Fruit fly (Drosophila melanogaster) whole organism, embryonic: ENCODE data around the gene vsg.
A peak's percentile ranks its signal among the peaks of the same experiment; 100 is the strongest.

ENCODE experiments used
- CG10431 ChIP-seq: fragments of 200-800 bp; sonication (Bioruptor generic); optimal IDR thresholded peaks from 3 replicates; lab custom pipeline; 2018; ENCODE audit warnings: missing biosample characterization, mild to moderate bottlenecking, missing genetic modification characterization
- CG12299 ChIP-seq: fragments of 200-800 bp; sonication (Bioruptor generic); optimal IDR thresholded peaks from 2 replicates; lab custom pipeline; 2018; ENCODE audit warnings: missing biosample characterization, mild to moderate bottlenecking, missing genetic modification characterization
- CG12659 ChIP-seq: fragments of 200-800 bp; sonication (Bioruptor generic); optimal IDR thresholded peaks from 3 replicates; lab custom pipeline; 2017; ENCODE audit warnings: mild to moderate bottlenecking, missing biosample characterization, missing genetic modification reagents, missing genetic modification characterization
- CG12744 ChIP-seq: fragments of 200-800 bp; sonication (Bioruptor generic); optimal IDR thresholded peaks from 2 replicates; lab custom pipeline; 2016; ENCODE audit warnings: missing biosample characterization, missing genetic modification characterization
- CG1602 ChIP-seq: fragments of 200-800 bp; sonication (Bioruptor generic); optimal IDR thresholded peaks from 3 replicates; lab custom pipeline; 2016; ENCODE audit warnings: missing biosample characterization, missing genetic modification characterization
- CG16779 ChIP-seq: fragments of 200-800 bp; sonication (Bioruptor generic); IDR thresholded peaks from 2 replicates; pipeline ENCODE4 v1.3.6; 2022; ENCODE audit warnings: missing biosample characterization, missing genetic modification characterization
- CG17186 ChIP-seq: fragments of 200-800 bp; sonication (Bioruptor generic); optimal IDR thresholded peaks from 3 replicates; lab custom pipeline; 2017; ENCODE audit warnings: missing biosample characterization, missing genetic modification reagents, missing genetic modification characterization
- CG17829 ChIP-seq: fragments of 200-800 bp; optimal IDR thresholded peaks from 2 replicates; lab custom pipeline; 2019; ENCODE audit warnings: missing biosample characterization, mild to moderate bottlenecking, missing genetic modification characterization, moderate library complexity
- CG30020 ChIP-seq: fragments of 200-800 bp; optimal IDR thresholded peaks from 2 replicates; lab custom pipeline; 2019; ENCODE audit warnings: missing biosample characterization, mild to moderate bottlenecking, missing genetic modification characterization, moderate library complexity
- CG31388 ChIP-seq: fragments of 200-800 bp; sonication (Bioruptor generic); optimal IDR thresholded peaks from 2 replicates; lab custom pipeline; 2016; ENCODE audit warnings: missing biosample characterization, missing genetic modification characterization
- CG3163 ChIP-seq: fragments of 200-800 bp; sonication (Bioruptor generic); optimal IDR thresholded peaks from 3 replicates; lab custom pipeline; 2016; ENCODE audit warnings: missing biosample characterization, missing genetic modification characterization
- CG4820 ChIP-seq: fragments of 200-800 bp; sonication (Bioruptor generic); optimal IDR thresholded peaks from 3 replicates; lab custom pipeline; 2016; ENCODE audit warnings: missing biosample characterization, missing genetic modification characterization
- CG7839 ChIP-seq: fragments of 200-800 bp; sonication (Bioruptor generic); optimal IDR thresholded peaks from 3 replicates; lab custom pipeline; 2018; ENCODE audit warnings: missing biosample characterization, mild to moderate bottlenecking, missing genetic modification characterization, moderate library complexity
- CG7963 ChIP-seq: fragments of 200-800 bp; sonication (Bioruptor generic); IDR thresholded peaks from 3 replicates; pipeline ENCODE4 v1.3.6; 2022; ENCODE audit warnings: missing biosample characterization, missing genetic modification characterization; ENCODE audit not compliant: partially characterized antibody
- CG8089 ChIP-seq: fragments of 200-800 bp; sonication (Bioruptor generic); optimal IDR thresholded peaks from 3 replicates; lab custom pipeline; 2016; ENCODE audit warnings: missing biosample characterization, missing genetic modification characterization
- CG9437 ChIP-seq: fragments of 200-800 bp; sonication (Bioruptor generic); optimal IDR thresholded peaks from 2 replicates; lab custom pipeline; 2018; ENCODE audit warnings: missing biosample characterization, mild to moderate bottlenecking, missing genetic modification characterization
- CG9817 ChIP-seq: fragments of 200-800 bp; sonication (Bioruptor generic); optimal IDR thresholded peaks from 2 replicates; lab custom pipeline; 2018; ENCODE audit warnings: missing biosample characterization, mild to moderate bottlenecking, missing genetic modification characterization, moderate library complexity
- Dfd ChIP-seq, 2 experiments: fragments of >200 bp; optimal IDR thresholded peaks; 2 replicates each; lab custom pipeline; 2017; ENCODE audit warnings: missing biosample characterization in 2 of 2, missing genetic modification characterization in 2 of 2
- Fer1 ChIP-seq: fragments of 200-800 bp; sonication (Bioruptor generic); optimal IDR thresholded peaks from 2 replicates; lab custom pipeline; 2017; ENCODE audit warnings: missing biosample characterization, mild to moderate bottlenecking, missing genetic modification characterization
- Hr39 ChIP-seq: fragments of >200 bp; optimal IDR thresholded peaks from 2 replicates; lab custom pipeline; 2017
- Lpt ChIP-seq: fragments of >200 bp; optimal IDR thresholded peaks from 2 replicates; lab custom pipeline; 2018; ENCODE audit warnings: missing biosample characterization, missing genetic modification characterization
- MESR4 ChIP-seq: fragments of 200-800 bp; sonication (Bioruptor generic); optimal IDR thresholded peaks from 2 replicates; lab custom pipeline; 2018; ENCODE audit warnings: missing biosample characterization, mild to moderate bottlenecking, missing genetic modification characterization, moderate library complexity
- Meics ChIP-seq: fragments of 200-800 bp; sonication (Bioruptor generic); optimal IDR thresholded peaks from 2 replicates; lab custom pipeline; 2017; ENCODE audit warnings: missing biosample characterization, mild to moderate bottlenecking, missing genetic modification characterization
- Myb ChIP-seq: fragments of 200-800 bp; sonication (Bioruptor generic); optimal IDR thresholded peaks from 2 replicates; lab custom pipeline; 2016; ENCODE audit warnings: missing biosample characterization, missing genetic modification characterization
- Nf-YB ChIP-seq: fragments of 200-800 bp; sonication (Bioruptor generic); optimal IDR thresholded peaks from 3 replicates; lab custom pipeline; 2019; ENCODE audit warnings: missing biosample characterization, mild to moderate bottlenecking, missing genetic modification characterization, moderate library complexity
- Opbp ChIP-seq: fragments of 200-800 bp; sonication (Bioruptor generic); IDR thresholded peaks from 3 replicates; pipeline ENCODE4 v1.3.6; 2022; ENCODE audit warnings: missing biosample characterization, missing genetic modification characterization; ENCODE audit not compliant: partially characterized antibody
- PHDP ChIP-seq: fragments of 200-800 bp; sonication (Bioruptor generic); optimal IDR thresholded peaks from 3 replicates; lab custom pipeline; 2018; ENCODE audit warnings: missing biosample characterization, mild to moderate bottlenecking, missing genetic modification characterization, moderate library complexity
- Scr ChIP-seq: fragments of 200-800 bp; sonication (Bioruptor generic); IDR thresholded peaks from 2 replicates; pipeline ENCODE4 v1.3.6; 2022; ENCODE audit warnings: missing biosample characterization, missing genetic modification characterization; ENCODE audit not compliant: partially characterized antibody
- aop ChIP-seq: fragments of 200-800 bp; sonication (Bioruptor generic); IDR thresholded peaks from 2 replicates; pipeline ENCODE4 v1.3.6; 2022; ENCODE audit warnings: missing biosample characterization, missing genetic modification characterization
- chn ChIP-seq: fragments of 200-800 bp; sonication (Bioruptor generic); optimal IDR thresholded peaks from 2 replicates; lab custom pipeline; 2016; ENCODE audit warnings: missing biosample characterization, missing genetic modification characterization
- corto ChIP-seq: fragments of 200-800 bp; sonication (Bioruptor generic); optimal IDR thresholded peaks from 2 replicates; lab custom pipeline; 2016; ENCODE audit warnings: missing biosample characterization, mild to moderate bottlenecking, missing genetic modification characterization, moderate library complexity
- crc ChIP-seq: fragments of 200-800 bp; sonication (Bioruptor generic); optimal IDR thresholded peaks from 2 replicates; lab custom pipeline; 2016; ENCODE audit warnings: missing biosample characterization, missing genetic modification characterization
- cwo ChIP-seq: fragments of 200-800 bp; sonication (Bioruptor generic); optimal IDR thresholded peaks from 3 replicates; lab custom pipeline; 2017; ENCODE audit warnings: missing biosample characterization, missing genetic modification characterization, mild to moderate bottlenecking, moderate library complexity, missing genetic modification reagents
- dmrt11E ChIP-seq: fragments of 200-800 bp; sonication (Bioruptor generic); optimal IDR thresholded peaks from 3 replicates; lab custom pipeline; 2018; ENCODE audit warnings: missing biosample characterization, mild to moderate bottlenecking, missing genetic modification characterization, moderate library complexity
- eyg ChIP-seq: fragments of 200-800 bp; sonication (Bioruptor generic); optimal IDR thresholded peaks from 3 replicates; lab custom pipeline; 2016; ENCODE audit warnings: missing biosample characterization, missing genetic modification characterization
- fd102C ChIP-seq: fragments of 200-800 bp; sonication (Bioruptor generic); optimal IDR thresholded peaks from 2 replicates; lab custom pipeline; 2018; ENCODE audit warnings: missing biosample characterization, mild to moderate bottlenecking, missing genetic modification characterization, moderate library complexity
- grn ChIP-seq: fragments of 200-800 bp; sonication (Bioruptor generic); optimal IDR thresholded peaks from 3 replicates; lab custom pipeline; 2017; ENCODE audit warnings: missing biosample characterization, missing genetic modification characterization
- jumu ChIP-seq: fragments of 200-800 bp; sonication (Bioruptor generic); optimal IDR thresholded peaks from 3 replicates; lab custom pipeline; 2016; ENCODE audit warnings: missing biosample characterization, missing genetic modification characterization
- kni ChIP-seq: fragments of 200-800 bp; sonication (Bioruptor generic); optimal IDR thresholded peaks from 3 replicates; lab custom pipeline; 2017; ENCODE audit warnings: mild to moderate bottlenecking, missing biosample characterization, missing genetic modification reagents, missing genetic modification characterization
- nau ChIP-seq: fragments of 200-800 bp; sonication (Bioruptor generic); optimal IDR thresholded peaks from 3 replicates; lab custom pipeline; 2017; ENCODE audit warnings: missing biosample characterization, mild to moderate bottlenecking, missing genetic modification characterization, missing genetic modification reagents
- pan ChIP-seq, 4 experiments: fragments of >200 bp in 3 of 4; fragments of 200-800 bp in 1 of 4; sonication (Bioruptor generic) in 1 of 4; optimal IDR thresholded peaks in 3 of 4; IDR thresholded peaks in 1 of 4; 2 replicates each; pipeline versions ENCODE4 v1.3.6 to Lab custom; 2017 to 2022; ENCODE audit warnings: missing biosample characterization in 2 of 4, missing genetic modification characterization in 2 of 4, mixed read lengths in 1 of 4
- pfk ChIP-seq: fragments of 200-800 bp; sonication (Bioruptor generic); optimal IDR thresholded peaks from 2 replicates; lab custom pipeline; 2018; ENCODE audit warnings: missing biosample characterization, mild to moderate bottlenecking, missing genetic modification characterization, moderate library complexity
- pho ChIP-seq: fragments of 200-800 bp; sonication (Bioruptor generic); optimal IDR thresholded peaks from 2 replicates; lab custom pipeline; 2016; ENCODE audit warnings: missing biosample characterization, missing genetic modification characterization
- phol ChIP-seq: fragments of 200-800 bp; sonication (Bioruptor generic); optimal IDR thresholded peaks from 3 replicates; lab custom pipeline; 2018; ENCODE audit warnings: missing biosample characterization, mild to moderate bottlenecking, missing genetic modification characterization, moderate library complexity
- sr ChIP-seq: fragments of 200-800 bp; sonication (Bioruptor generic); IDR thresholded peaks from 3 replicates; pipeline ENCODE4 v1.3.6; 2022; ENCODE audit warnings: missing biosample characterization, missing genetic modification characterization
- sug ChIP-seq: fragments of 200-800 bp; optimal IDR thresholded peaks from 2 replicates; lab custom pipeline; 2019; ENCODE audit warnings: missing biosample characterization, mild to moderate bottlenecking, missing genetic modification characterization, moderate library complexity
- tap ChIP-seq: fragments of 200-800 bp; optimal IDR thresholded peaks from 3 replicates; lab custom pipeline; 2019; ENCODE audit warnings: missing biosample characterization, mild to moderate bottlenecking, missing genetic modification characterization, moderate library complexity
- trh ChIP-seq: fragments of 200-800 bp; sonication (Bioruptor generic); optimal IDR thresholded peaks from 2 replicates; lab custom pipeline; 2016; ENCODE audit warnings: missing biosample characterization, missing genetic modification characterization
- wor ChIP-seq: fragments of 200-800 bp; sonication (Bioruptor generic); IDR thresholded peaks from 2 replicates; pipeline ENCODE4 v1.3.6; 2022; ENCODE audit warnings: missing biosample characterization, missing genetic modification characterization
- zf30C ChIP-seq: fragments of 200-800 bp; sonication (Bioruptor generic); optimal IDR thresholded peaks from 3 replicates; lab custom pipeline; 2018; ENCODE audit warnings: missing biosample characterization, mild to moderate bottlenecking, missing genetic modification characterization
- zfh2 ChIP-seq: fragments of 200-800 bp; sonication (Bioruptor generic); optimal IDR thresholded peaks from 2 replicates; lab custom pipeline; 2016; ENCODE audit warnings: missing biosample characterization, missing genetic modification characterization

vsg gene

DNA sequence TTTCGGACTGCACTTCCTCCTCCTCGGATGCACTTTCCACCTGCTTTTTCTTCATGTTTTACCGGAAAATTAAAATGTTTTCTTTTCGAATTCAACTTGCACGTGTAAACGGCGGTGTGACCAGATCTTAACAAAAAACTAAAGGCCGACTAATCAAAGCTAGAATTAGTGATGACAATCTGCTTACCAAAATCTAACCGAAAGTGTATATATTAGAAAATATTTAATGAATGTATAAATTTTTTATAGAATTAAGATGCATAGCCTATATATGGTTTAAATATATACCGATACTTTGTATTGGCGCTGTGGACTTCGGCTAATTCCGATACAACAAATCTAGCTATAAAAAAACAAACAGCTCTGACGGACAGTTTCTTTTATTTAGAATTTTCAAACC, 4.8 kb downstream of the vsg start, which contains the start of the genes CG18178 and CG14174 (continued):
- TF ChIP-seq chn (GFP tag; lab: Kevin White, UChicago) (no peak), CG9817 (tag; lab: Kevin White, UChicago) (peak; percentile 70), CG1602 (GFP tag; lab: Kevin White, UChicago) (peak; percentile 71), Hr39 (no peak), pan (optimal IDR thresholded peaks at IDR 0.05; lab: Kevin White, UChicago) (no peak), pan (GFP tag; optimal IDR thresholded peaks at IDR 0.05 in 1 of 2, IDR thresholded peaks at IDR 0.05 in 1 of 2) (peak in 1 of 2 experiments; percentile 51), trh (no peak), fd102C (GFP tag; lab: Kevin White, UChicago) (no peak), zfh2 (GFP tag; lab: Kevin White, UChicago) (no peak), wor (GFP tag; lab: Robert Waterston, UW) (peak; percentile 56; the same call in 1 of the 2 replicates), phol (tag; lab: Kevin White, UChicago) (peak; percentile 77), CG9437 (GFP tag; lab: Kevin White, UChicago) (peak; percentile 48), sr (GFP tag; lab: Robert Waterston, UW) (no peak), Lpt (GFP tag; lab: Kevin White, UChicago) (no peak), CG4820 (peak; percentile 81), Opbp (GFP tag; lab: Robert Waterston, UW) (no peak), nau (no peak), CG17186 (GFP tag; lab: Kevin White, UChicago) (peak; percentile 40), CG7963 (GFP tag; lab: Robert Waterston, UW) (no peak), Nf-YB (GFP tag; lab: Kevin White, UChicago) (peak; percentile 50), kni (GFP tag; lab: Kevin White, UChicago) (no peak), Dfd (GFP tag; optimal IDR thresholded peaks at IDR 0.05; lab: Kevin White, UChicago) (no peak), CG12659 (peak; percentile 77), pho (no peak), sug (tag; lab: Kevin White, UChicago) (peak; percentile 83), Meics (GFP tag; lab: Kevin White, UChicago) (peak; percentile 48), CG8089 (GFP tag; lab: Kevin White, UChicago) (no peak), corto (no peak), crc (GFP tag; lab: Kevin White, UChicago) (no peak), eyg (GFP tag; lab: Kevin White, UChicago) (no peak), jumu (no peak), Myb (GFP tag; lab: Kevin White, UChicago) (no peak), CG12744 (GFP tag; lab: Kevin White, UChicago) (no peak), CG30020 (tag; lab: Kevin White, UChicago) (peak; percentile 72), CG10431 (GFP tag; lab: Kevin White, UChicago) (peak; percentile 42), CG3163 (GFP tag; lab: Kevin White, UChicago) (no peak), CG7839 (tag; lab: Kevin White, UChicago) (peak; percentile 78), CG17829 (peak; percentile 83), PHDP (peak; percentile 78), tap (peak; percentile 42), cwo (GFP tag; lab: Kevin White, UChicago) (peak; percentile 48), zf30C (GFP tag; lab: Kevin White, UChicago) (no peak), MESR4 (GFP tag; lab: Kevin White, UChicago) (no peak), grn (GFP tag; lab: Kevin White, UChicago) (no peak), aop (GFP tag; lab: Robert Waterston, UW) (no peak), Fer1 (GFP tag; lab: Kevin White, UChicago) (peak; percentile 78), CG16779 (GFP tag; lab: Robert Waterston, UW) (no peak), Scr (GFP tag; lab: Robert Waterston, UW) (peak; percentile 63), dmrt11E (peak; percentile 79), CG12299 (no peak), CG31388 (no peak), pfk (GFP tag; lab: Kevin White, UChicago) (no peak)
